Worm (Caenorhabditis elegans) whole organism, L4 larva: ENCODE data around the gene F26A1.7.
A peak's percentile ranks its signal among the peaks of the same experiment; 100 is the strongest.

Experiments used
- F26F4.8 ChIP-seq: fragments of 200-800 bp; sonication (Bioruptor generic); conservative IDR thresholded peaks from 2 replicates; pipeline ENCODE4 v1.3.6; 2022; ENCODE audit warnings: missing genetic modification characterization, missing compliant biosample characterization
- F49E8.2 ChIP-seq: sonication (generic microtip); optimal IDR thresholded peaks from 2 replicates; lab custom pipeline; 2016; ENCODE audit warnings: missing compliant biosample characterization, mild to moderate bottlenecking, missing genetic modification characterization, borderline replicate concordance
- R02D3.7 ChIP-seq: fragments of 150-350 bp; sonication (generic microtip); optimal IDR thresholded peaks from 3 replicates; lab custom pipeline; 2014; ENCODE audit warnings: missing biosample characterization, missing genetic modification characterization
- Y5F2A.4 ChIP-seq: fragments of 200-800 bp; sonication (Bioruptor generic); optimal IDR thresholded peaks from 2 replicates; lab custom pipeline; 2018; ENCODE audit warnings: mild to moderate bottlenecking, missing genetic modification characterization, missing compliant biosample characterization
- aha-1 ChIP-seq: fragments of 150-350 bp; peaks from one replicate; lab custom pipeline; 2014; ENCODE audit warnings: missing biosample characterization, missing genetic modification characterization
- ama-1 ChIP-seq: fragments of 150-350 bp; optimal IDR thresholded peaks from 2 replicates; lab custom pipeline; 2014; ENCODE audit warnings: inconsistent platforms, mixed read lengths
- arid-1 ChIP-seq: fragments of 200-800 bp; sonication (Bioruptor generic); conservative IDR thresholded peaks from 2 replicates; pipeline ENCODE4 v1.3.6; 2022; ENCODE audit warnings: missing genetic modification reagents, missing genetic modification characterization, missing compliant biosample characterization
- ceh-44 ChIP-seq: fragments of 200-800 bp; sonication (Bioruptor generic); IDR thresholded peaks from 2 replicates; pipeline ENCODE4 v1.3.6; 2022; ENCODE audit warnings: missing genetic modification reagents, missing genetic modification characterization, missing compliant biosample characterization
- ces-1 ChIP-seq: fragments of 150-350 bp; sonication (generic microtip); optimal IDR thresholded peaks from 4 replicates; lab custom pipeline; 2014; ENCODE audit warnings: missing biosample characterization, missing genetic modification reagents, missing genetic modification characterization
- cey-2 ChIP-seq: sonication (generic microtip); optimal IDR thresholded peaks from 3 replicates; lab custom pipeline; 2017; ENCODE audit warnings: missing genetic modification characterization, mild to moderate bottlenecking, missing compliant biosample characterization, antibody characterized with exemption, borderline replicate concordance; ENCODE audit not compliant: insufficient read depth
- ctbp-1 ChIP-seq: fragments of 200-800 bp; sonication (Bioruptor generic); IDR thresholded peaks from 2 replicates; pipeline ENCODE4 v1.3.6; 2022; ENCODE audit warnings: missing genetic modification reagents, missing genetic modification characterization, missing compliant biosample characterization
- daf-12 ChIP-seq: fragments of 150-350 bp; optimal IDR thresholded peaks from 2 replicates; lab custom pipeline; 2014; ENCODE audit warnings: missing biosample characterization, missing genetic modification reagents, missing genetic modification characterization
- daf-16 ChIP-seq, 3 experiments: sonication (generic microtip); optimal IDR thresholded peaks; 2 replicates each; lab custom pipeline; 2016 to 2017; ENCODE audit warnings: missing genetic modification characterization in 3 of 3, missing genetic modification reagents in 3 of 3, mild to moderate bottlenecking in 2 of 3, missing compliant biosample characterization in 2 of 3, missing biosample characterization in 1 of 3, moderate library complexity in 1 of 3
- daf-19 ChIP-seq: fragments of 200-800 bp; sonication (Bioruptor generic); conservative IDR thresholded peaks from 2 replicates; pipeline ENCODE4 v1.3.6; 2022; ENCODE audit warnings: missing genetic modification characterization, missing compliant biosample characterization
- daf-8 ChIP-seq: fragments of 200-800 bp; sonication (Bioruptor generic); IDR thresholded peaks from 2 replicates; pipeline ENCODE4 v1.3.6; 2022; ENCODE audit warnings: missing genetic modification characterization, missing compliant biosample characterization
- dmd-6 ChIP-seq: fragments of 200-800 bp; sonication (Bioruptor generic); IDR thresholded peaks from 2 replicates; pipeline ENCODE4 v1.3.6; 2022; ENCODE audit warnings: missing genetic modification reagents, missing genetic modification characterization, missing compliant biosample characterization
- dmd-8 ChIP-seq: fragments of 200-800 bp; sonication (Bioruptor generic); IDR thresholded peaks from 2 replicates; pipeline ENCODE4 v1.3.6; 2022; ENCODE audit warnings: missing genetic modification characterization, missing compliant biosample characterization
- dve-1 ChIP-seq: sonication (generic microtip); optimal IDR thresholded peaks from 2 replicates; lab custom pipeline; 2017; ENCODE audit warnings: antibody characterized with exemption, mild to moderate bottlenecking, missing genetic modification characterization, missing compliant biosample characterization; ENCODE audit not compliant: insufficient read depth
- gei-8 ChIP-seq: fragments of 200-800 bp; sonication (Bioruptor generic); optimal IDR thresholded peaks from 2 replicates; lab custom pipeline; 2018; ENCODE audit warnings: mild to moderate bottlenecking, missing genetic modification characterization, missing compliant biosample characterization
- hlh-11 ChIP-seq: fragments of 200-800 bp; sonication (Bioruptor generic); optimal IDR thresholded peaks from 2 replicates; lab custom pipeline; 2018; ENCODE audit warnings: mild to moderate bottlenecking, missing genetic modification characterization, missing compliant biosample characterization
- hlh-30 ChIP-seq: sonication (generic microtip); optimal IDR thresholded peaks from 2 replicates; lab custom pipeline; 2017; ENCODE audit warnings: antibody characterized with exemption, mild to moderate bottlenecking, missing genetic modification characterization, missing compliant biosample characterization; ENCODE audit not compliant: insufficient read depth
- lin-13 ChIP-seq: fragments of 150-350 bp; optimal IDR thresholded peaks from 2 replicates; lab custom pipeline; 2014; ENCODE audit warnings: missing biosample characterization, missing genetic modification reagents, missing genetic modification characterization
- lin-38 ChIP-seq: fragments of 200-800 bp; sonication (Bioruptor generic); IDR thresholded peaks from 2 replicates; pipeline ENCODE4 v1.3.6; 2022; ENCODE audit warnings: missing genetic modification reagents, missing genetic modification characterization, missing compliant biosample characterization
- lir-3 ChIP-seq: sonication (generic microtip); optimal IDR thresholded peaks from 2 replicates; lab custom pipeline; 2016; ENCODE audit warnings: mild to moderate bottlenecking, missing genetic modification characterization, missing compliant biosample characterization
- nhr-28 ChIP-seq: fragments of 150-350 bp; optimal IDR thresholded peaks from 2 replicates; lab custom pipeline; 2014; ENCODE audit warnings: missing biosample characterization, missing genetic modification characterization
- nhr-41 ChIP-seq: fragments of 200-800 bp; sonication (Bioruptor generic); IDR thresholded peaks from 2 replicates; pipeline ENCODE4 v1.3.6; 2022; ENCODE audit warnings: missing genetic modification reagents, missing genetic modification characterization, missing compliant biosample characterization
- nhr-77 ChIP-seq: fragments of 150-350 bp; optimal IDR thresholded peaks from 2 replicates; lab custom pipeline; 2014; ENCODE audit warnings: missing biosample characterization, missing genetic modification characterization
- php-3 ChIP-seq: fragments of 200-800 bp; sonication (Bioruptor generic); IDR thresholded peaks from 2 replicates; pipeline ENCODE4 v1.3.6; 2022; ENCODE audit warnings: missing genetic modification reagents, missing genetic modification characterization, missing compliant biosample characterization
- saeg-2 ChIP-seq: fragments of 200-800 bp; sonication (Bioruptor generic); IDR thresholded peaks from 2 replicates; pipeline ENCODE4 v1.3.6; 2022; ENCODE audit warnings: missing genetic modification reagents, missing genetic modification characterization, missing compliant biosample characterization
- set-16 ChIP-seq: fragments of 200-800 bp; sonication (Bioruptor generic); IDR thresholded peaks from 2 replicates; pipeline ENCODE4 v1.3.6; 2022; ENCODE audit warnings: missing genetic modification reagents, missing genetic modification characterization, missing compliant biosample characterization
- spr-3 ChIP-seq: fragments of 200-800 bp; sonication (Bioruptor generic); optimal IDR thresholded peaks from 2 replicates; lab custom pipeline; 2018; ENCODE audit warnings: mild to moderate bottlenecking, missing genetic modification characterization, missing compliant biosample characterization
- ztf-11 ChIP-seq: fragments of 150-350 bp; optimal IDR thresholded peaks from 2 replicates; lab custom pipeline; 2014; ENCODE audit warnings: missing biosample characterization, missing genetic modification characterization

The F26A1.7 gene

DNA sequence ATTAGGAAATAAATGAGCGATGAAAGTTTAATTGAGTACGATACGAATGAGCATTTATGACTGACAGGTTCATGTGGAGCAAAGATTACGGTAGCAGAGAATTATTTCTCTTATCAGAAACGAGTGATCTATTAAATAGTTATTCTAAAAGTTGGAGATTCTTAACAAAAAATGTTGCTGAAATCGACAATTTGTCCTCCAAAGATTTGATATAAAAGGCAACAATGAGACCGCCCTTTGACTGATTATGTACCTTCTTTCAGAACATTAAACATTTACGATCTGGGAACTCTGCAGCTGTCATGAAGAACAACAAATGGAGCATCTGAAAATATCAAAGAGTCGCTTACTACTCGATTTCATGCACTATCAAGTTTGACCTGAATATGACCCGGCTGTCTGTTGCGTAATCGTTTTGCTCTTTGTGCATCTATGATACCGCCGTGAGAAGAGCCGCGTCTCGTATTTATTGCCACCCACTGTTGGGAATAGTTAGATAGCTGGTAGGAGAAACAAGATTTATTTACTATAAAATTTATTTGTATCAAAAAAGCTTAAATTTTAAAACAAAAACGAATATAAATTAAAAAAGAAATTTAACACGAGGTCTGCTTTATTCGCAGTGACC is 10.1 kb downstream of the F26A1.7 start, which contains the start of gene pal-1:
Gene pal-1 (minus strand): TSS at position 51 of the 628 bp plus-strand sequence.
- no peak for TF ChIP-seq ceh-44 (GFP tag; lab: Robert Waterston, UW)
- no peak for TF ChIP-seq ces-1 (GFP tag; lab: Kevin White, UChicago)
- no peak for TF ChIP-seq hlh-30
- TF ChIP-seq daf-19 (GFP tag; lab: Robert Waterston, UW) = no peak
- no peak for TF ChIP-seq nhr-77
- no peak for TF ChIP-seq lir-3
- no peak for TF ChIP-seq daf-8 (GFP tag; lab: Robert Waterston, UW)
- TF ChIP-seq ctbp-1 (GFP tag; lab: Robert Waterston, UW) = no peak
- TF ChIP-seq set-16 = no peak
- no peak for TF ChIP-seq daf-12 (tag; lab: Kevin White, UChicago)
- TF ChIP-seq dmd-8 = no peak
- no peak for TF ChIP-seq R02D3.7 (tag; lab: Kevin White, UChicago)
- TF ChIP-seq lin-13 (GFP tag; lab: Kevin White, UChicago) = no peak
- no peak for TF ChIP-seq nhr-41 (GFP tag; lab: Robert Waterston, UW)
- no peak for TF ChIP-seq gei-8 (GFP tag; lab: Kevin White, UChicago)
- no peak for TF ChIP-seq php-3 (GFP tag; lab: Robert Waterston, UW)
- TF ChIP-seq cey-2 (tag; lab: Kevin White, UChicago) = no peak
- no peak for TF ChIP-seq saeg-2 (GFP tag; lab: Robert Waterston, UW)
- TF ChIP-seq spr-3 = no peak
- no peak for TF ChIP-seq F26F4.8 (GFP tag; lab: Robert Waterston, UW)

DNA sequence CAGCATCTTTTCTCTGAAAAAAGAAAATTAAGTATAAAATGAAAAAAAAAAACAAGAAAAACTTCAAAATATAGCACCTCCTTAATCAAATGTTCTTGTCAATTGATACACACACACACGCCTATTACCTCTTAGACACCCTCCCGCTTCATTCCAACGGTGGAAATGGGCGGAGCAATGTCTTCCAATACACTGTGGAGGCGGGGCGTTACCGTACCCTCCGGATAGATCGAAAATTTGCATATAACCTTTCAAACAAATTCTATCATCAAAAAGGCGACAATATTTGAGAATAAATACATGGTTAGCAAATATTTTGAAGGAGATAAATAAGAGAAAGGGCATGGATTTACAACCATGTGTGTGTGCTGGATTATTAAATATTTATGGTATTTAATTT is 11.7 kb downstream of the F26A1.7 start:
- no peak for TF ChIP-seq aha-1 (tag; lab: Kevin White, UChicago)
- TF ChIP-seq lin-38 (GFP tag; lab: Robert Waterston, UW) = 0 out of 2 replicates have a peak, but pooled peaks have one; percentile 17
- TF ChIP-seq daf-16 (GFP tag; optimal IDR thresholded peaks at IDR 0.05; lab: Kevin White, UChicago) = no peak
- peak; percentile 9 for TF ChIP-seq daf-16 (tag; optimal IDR thresholded peaks at IDR 0.05; lab: Kevin White, UChicago)

DNA sequence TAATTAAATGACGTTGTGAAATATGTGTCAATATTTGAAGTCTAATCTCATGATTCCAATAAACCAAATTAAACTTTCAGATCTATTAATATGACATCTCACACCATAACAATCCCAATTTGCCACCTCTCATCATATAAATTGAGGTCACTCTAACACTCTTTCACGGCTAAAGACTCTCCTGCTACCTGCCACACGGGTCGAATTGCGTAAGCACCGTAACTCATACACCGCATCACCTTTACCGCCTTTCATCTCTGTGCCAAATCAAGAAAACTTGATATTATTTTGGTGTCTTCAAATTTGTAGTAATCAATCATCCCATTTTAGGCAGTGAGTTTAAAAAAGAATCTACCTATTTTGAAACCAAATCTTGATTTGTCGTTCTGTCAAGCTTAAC is 13.4 kb downstream of the F26A1.7 start:
- TF ChIP-seq arid-1 (no peak), php-3 (GFP tag; lab: Robert Waterston, UW) (no peak), F49E8.2 (tag; lab: Kevin White, UChicago) (no peak)

DNA sequence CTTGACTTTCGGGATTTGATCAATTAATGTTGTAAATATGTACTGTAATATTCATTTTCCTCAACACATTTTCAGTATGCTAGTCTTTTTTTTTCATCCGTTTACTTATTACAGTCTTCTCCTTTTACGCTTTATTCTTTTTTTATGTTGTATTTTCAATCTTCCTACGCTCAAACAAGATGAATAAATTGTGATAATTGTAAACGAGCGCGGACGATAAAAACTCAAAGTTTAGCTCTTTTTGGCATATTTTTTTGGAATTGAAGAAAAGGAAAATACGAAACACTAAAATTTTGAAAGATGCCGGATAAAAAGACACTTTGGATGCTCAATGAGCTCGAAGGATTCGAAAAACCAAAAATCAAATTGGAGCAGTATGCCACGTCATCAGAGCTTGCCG is 17.0 kb downstream of the F26A1.7 start, which contains the start of gene metl-5:
Gene metl-5 (plus strand): TSS at position 301 of the 400 bp plus-strand sequence.
- TF ChIP-seq dve-1 = no peak
- no peak for TF ChIP-seq ztf-11 (tag; lab: Kevin White, UChicago)
- TF ChIP-seq gei-8 (GFP tag; lab: Kevin White, UChicago) = no peak
- TF ChIP-seq daf-12 (tag; lab: Kevin White, UChicago) = no peak
- no peak for TF ChIP-seq Y5F2A.4 (GFP tag; lab: Kevin White, UChicago)
- peak; percentile 9 for TF ChIP-seq ama-1 (lab: Kevin White, UChicago)
- TF ChIP-seq, all 104 proteins: peak for 1

DNA sequence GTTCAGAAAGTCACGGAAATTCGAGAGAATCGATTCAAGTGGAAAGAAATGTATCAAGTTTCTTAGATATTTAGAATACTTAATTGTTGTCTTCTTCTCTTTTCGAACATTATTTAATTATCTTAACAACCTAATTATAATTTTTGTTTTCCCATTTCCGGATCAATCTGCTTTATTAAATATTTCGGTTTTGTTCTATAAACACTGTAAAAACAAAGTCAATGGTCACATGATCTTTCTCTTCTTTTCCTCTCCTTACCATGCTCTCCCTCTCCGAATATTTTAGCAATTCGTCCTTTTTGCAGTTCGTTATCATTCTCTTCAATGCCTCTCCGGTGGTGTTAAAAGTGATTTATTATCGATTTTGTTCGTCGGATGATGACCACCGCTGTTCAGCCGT is 23.2 kb downstream of the F26A1.7 start, which contains the start of gene tag-325:
Gene tag-325 (plus strand): TSS at position 301 of the 400 bp plus-strand sequence.
- TF ChIP-seq daf-16 (GFP tag; optimal IDR thresholded peaks at IDR 0.05; lab: Kevin White, UChicago) (no peak), daf-16 (tag; optimal IDR thresholded peaks at IDR 0.05; lab: Kevin White, UChicago) (peak; percentile 17), spr-3 (no peak), hlh-11 (tag; lab: Kevin White, UChicago) (no peak), dmd-6 (GFP tag; lab: Robert Waterston, UW) (0 out of 2 replicates have a peak, but pooled peaks have one; percentile 8), daf-12 (tag; lab: Kevin White, UChicago) (no peak), nhr-28 (tag; lab: Kevin White, UChicago) (peak; percentile 15), aha-1 (tag; lab: Kevin White, UChicago) (peak; percentile 42), hlh-30 (peak; percentile 32)
